Worm (Caenorhabditis elegans) whole organism, midembryonic: ENCODE measurements around the gene sir-2.3.

ENCODE experiments used
- cog-1 ChIP-seq: sonication (generic microtip); optimal IDR thresholded peaks from 2 replicates; lab custom pipeline; 2016; ENCODE audit warnings: missing genetic modification characterization, missing compliant biosample characterization
- flt-1 ChIP-seq: fragments of 200-800 bp; sonication (Bioruptor generic); IDR thresholded peaks from 2 replicates; pipeline ENCODE4 v1.3.6; 2022; ENCODE audit warnings: missing genetic modification characterization, missing compliant biosample characterization
- klf-2 ChIP-seq: fragments of 200-800 bp; sonication (Bioruptor generic); conservative IDR thresholded peaks from 2 replicates; pipeline ENCODE4 v1.3.6; 2022; ENCODE audit warnings: missing genetic modification reagents, missing genetic modification characterization, missing compliant biosample characterization
- ref-1 ChIP-seq: fragments of 200-800 bp; sonication (Bioruptor generic); conservative IDR thresholded peaks from 2 replicates; pipeline ENCODE4 v1.3.6; 2022; ENCODE audit warnings: missing genetic modification reagents, missing genetic modification characterization, missing compliant biosample characterization
- tab-1 ChIP-seq: fragments of 200-800 bp; sonication (Bioruptor generic); IDR thresholded peaks from 2 replicates; pipeline ENCODE4 v1.3.6; 2022; ENCODE audit warnings: missing genetic modification characterization, missing compliant biosample characterization
- ztf-23 ChIP-seq: fragments of 200-800 bp; sonication (Bioruptor generic); IDR thresholded peaks from 2 replicates; pipeline ENCODE4 v1.3.6; 2022; ENCODE audit warnings: missing genetic modification reagents, missing genetic modification characterization, missing compliant biosample characterization
- ztf-29 ChIP-seq: fragments of 200-800 bp; sonication (Bioruptor generic); IDR thresholded peaks from 2 replicates; pipeline ENCODE4 v1.3.6; 2022; ENCODE audit warnings: missing genetic modification reagents, missing genetic modification characterization, missing compliant biosample characterization

DNA sequence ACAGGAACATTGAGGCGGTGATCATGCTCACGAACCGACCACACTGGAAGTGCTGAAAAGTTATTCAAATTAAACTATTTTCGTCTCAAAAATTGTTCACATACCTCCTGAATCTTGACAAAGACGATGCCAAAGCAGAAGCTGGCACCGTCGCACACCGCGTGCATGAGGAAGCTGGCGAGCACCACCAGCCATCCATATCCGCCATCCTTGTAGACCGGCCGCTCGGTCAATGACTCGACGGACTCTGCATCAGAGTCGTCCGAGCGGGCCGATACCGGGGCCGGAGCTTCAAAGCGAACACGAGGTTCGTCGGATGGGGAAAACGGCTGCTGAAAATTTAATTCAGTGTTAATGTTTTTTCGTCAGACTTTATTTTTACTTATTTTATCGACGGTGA is 44.7 kb downstream of the sir-2.3 start:
- TF ChIP-seq cog-1 (tag; lab: Kevin White, UChicago) (no peak), flt-1 (no peak), ztf-23 (no peak), klf-2 (no peak), ztf-29 (no peak), ref-1 (GFP tag; lab: Robert Waterston, UW) (no peak), tab-1 (GFP tag; lab: Robert Waterston, UW) (no peak)
